Worm (Caenorhabditis elegans) whole organism, early embryonic: ENCODE results near the gene nit-1.

Source experiments
- F13C5.2 ChIP-seq: sonication (generic microtip); optimal IDR thresholded peaks from 2 replicates; lab custom pipeline; 2017; ENCODE audit warnings: mild to moderate bottlenecking, missing genetic modification characterization, inconsistent platforms, missing compliant biosample characterization
- ama-1 ChIP-seq: fragments of 150-350 bp; optimal IDR thresholded peaks from 2 replicates; lab custom pipeline; 2014
- ceh-36 ChIP-seq: sonication (generic microtip); optimal IDR thresholded peaks from 2 replicates; lab custom pipeline; 2016; ENCODE audit warnings: missing genetic modification characterization, inconsistent platforms, missing compliant biosample characterization
- ets-7 ChIP-seq: sonication (generic microtip); optimal IDR thresholded peaks from 2 replicates; lab custom pipeline; 2016; ENCODE audit warnings: missing genotype, missing genetic modification characterization, missing compliant biosample characterization
- flt-1 ChIP-seq: fragments of 200-800 bp; sonication (Bioruptor generic); IDR thresholded peaks from 2 replicates; pipeline ENCODE4 v1.3.6; 2022; ENCODE audit warnings: missing genetic modification characterization, missing compliant biosample characterization
- hmbx-1 ChIP-seq: sonication (generic microtip); optimal IDR thresholded peaks from 2 replicates; lab custom pipeline; 2016; ENCODE audit warnings: mild to moderate bottlenecking, missing genetic modification characterization, missing compliant biosample characterization
- hmg-4 ChIP-seq: fragments of 200-800 bp; sonication (Bioruptor generic); optimal IDR thresholded peaks from 2 replicates; lab custom pipeline; 2018; ENCODE audit warnings: mild to moderate bottlenecking, missing genetic modification characterization, missing compliant biosample characterization
- hnd-1 ChIP-seq: sonication (generic microtip); optimal IDR thresholded peaks from 2 replicates; lab custom pipeline; 2016; ENCODE audit warnings: missing genetic modification characterization, missing compliant biosample characterization
- pes-1 ChIP-seq: fragments of 200-800 bp; sonication (Bioruptor generic); IDR thresholded peaks from 2 replicates; pipeline ENCODE4 v1.3.6; 2022; ENCODE audit warnings: missing genetic modification reagents, missing genetic modification characterization, missing compliant biosample characterization
- scrt-1 ChIP-seq: fragments of 200-800 bp; sonication (Bioruptor generic); IDR thresholded peaks from 2 replicates; pipeline ENCODE4 v1.3.6; 2022; ENCODE audit warnings: missing genetic modification characterization, missing compliant biosample characterization
- sea-1 ChIP-seq: fragments of 200-800 bp; sonication (Bioruptor generic); conservative IDR thresholded peaks from 2 replicates; pipeline ENCODE4 v1.3.6; 2022; ENCODE audit warnings: missing genetic modification characterization, missing compliant biosample characterization
- tbx-11 ChIP-seq: fragments of 200-800 bp; sonication (Bioruptor generic); IDR thresholded peaks from 2 replicates; pipeline ENCODE4 v1.3.6; 2022; ENCODE audit warnings: missing genetic modification characterization, missing compliant biosample characterization
- tbx-37 ChIP-seq: fragments of 200-800 bp; sonication (Bioruptor generic); conservative IDR thresholded peaks from 2 replicates; pipeline ENCODE4 v1.3.6; 2022; ENCODE audit warnings: missing genetic modification reagents, missing genetic modification characterization, missing compliant biosample characterization
- tra-4 ChIP-seq: sonication (generic microtip); optimal IDR thresholded peaks from 2 replicates; lab custom pipeline; 2017; ENCODE audit warnings: missing genetic modification characterization, missing compliant biosample characterization

DNA sequence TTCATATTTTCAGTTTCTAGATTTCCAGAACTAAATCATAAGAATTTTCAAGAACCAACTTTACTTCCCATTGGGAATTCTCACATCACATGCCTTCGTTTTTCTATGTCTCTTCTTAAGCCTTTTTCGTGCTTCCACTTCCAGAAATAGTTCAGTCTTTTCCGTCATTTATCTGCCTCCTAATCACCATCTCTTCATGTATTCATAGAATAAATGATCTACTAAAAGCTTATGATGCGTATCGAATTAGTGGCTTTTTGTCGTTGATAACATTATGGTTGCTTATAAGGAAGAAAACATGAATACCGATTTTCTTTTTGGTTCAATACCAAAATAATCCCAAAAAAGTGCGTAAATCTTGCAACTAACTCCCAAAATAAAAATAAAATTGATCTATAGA, 32.8 kb downstream of the nit-1 start:
- TF ChIP-seq F13C5.2 (tag; lab: Kevin White, UChicago) (no peak), tra-4 (no peak), ama-1 (lab: Kevin White, UChicago) (no peak), ceh-36 (no peak), scrt-1 (no peak), tbx-37 (GFP tag; lab: Robert Waterston, UW) (no peak), sea-1 (no peak), pes-1 (GFP tag; lab: Robert Waterston, UW) (no peak), hmbx-1 (tag; lab: Kevin White, UChicago) (no peak), hmg-4 (GFP tag; lab: Kevin White, UChicago) (no peak), tbx-11 (GFP tag; lab: Robert Waterston, UW) (no peak), flt-1 (GFP tag; lab: Robert Waterston, UW) (no peak), hnd-1 (tag; lab: Kevin White, UChicago) (no peak), ets-7 (tag; lab: Kevin White, UChicago) (no peak)
